Worm (Caenorhabditis elegans) whole organism, young adult: Measurements from ENCODE around the gene gem-1.

Experiments
- D2030.7 ChIP-seq: fragments of 200-800 bp; sonication (Bioruptor generic); IDR thresholded peaks from 2 replicates; pipeline ENCODE4 v1.3.6; 2022; ENCODE audit warnings: missing genetic modification reagents, missing genetic modification characterization, missing compliant biosample characterization
- F23B12.7 ChIP-seq: sonication (generic microtip); optimal IDR thresholded peaks from 2 replicates; lab custom pipeline; 2017; ENCODE audit warnings: missing genetic modification characterization, mild to moderate bottlenecking, missing compliant biosample characterization, antibody characterized with exemption, moderate library complexity; ENCODE audit not compliant: insufficient read depth
- atf-7 ChIP-seq: sonication (generic microtip); optimal IDR thresholded peaks from 2 replicates; lab custom pipeline; 2017; ENCODE audit warnings: mild to moderate bottlenecking, missing genetic modification characterization, missing compliant biosample characterization
- mes-4 ChIP-seq: sonication (generic microtip); optimal IDR thresholded peaks from 2 replicates; lab custom pipeline; 2016; ENCODE audit warnings: missing genotype, missing genetic modification characterization, missing compliant biosample characterization
- sea-2 ChIP-seq: fragments of 200-800 bp; sonication (Bioruptor generic); IDR thresholded peaks from 2 replicates; pipeline ENCODE4 v1.3.6; 2022; ENCODE audit warnings: missing genetic modification characterization, missing compliant biosample characterization
- unc-62 ChIP-seq: fragments of 150-350 bp; optimal IDR thresholded peaks from 2 replicates; lab custom pipeline; 2014; ENCODE audit warnings: missing biosample characterization, missing genetic modification reagents, missing genetic modification characterization

- TF ChIP-seq mes-4 (tag; lab: Kevin White, UChicago) (no peak), D2030.7 (GFP tag; lab: Robert Waterston, UW) (no peak), unc-62 (no peak), F23B12.7 (tag; lab: Kevin White, UChicago) (no peak), atf-7 (tag; lab: Kevin White, UChicago) (no peak), sea-2 (GFP tag; lab: Robert Waterston, UW) (no peak)
Observed at ce11 chrX:13423340-13423739, 46.5 kb upstream of the gem-1 start, which contains the start of gene fkh-3.
